Worm (Caenorhabditis elegans): ENCODE data around the gene scl-15.

The scl-15 gene

DNA sequence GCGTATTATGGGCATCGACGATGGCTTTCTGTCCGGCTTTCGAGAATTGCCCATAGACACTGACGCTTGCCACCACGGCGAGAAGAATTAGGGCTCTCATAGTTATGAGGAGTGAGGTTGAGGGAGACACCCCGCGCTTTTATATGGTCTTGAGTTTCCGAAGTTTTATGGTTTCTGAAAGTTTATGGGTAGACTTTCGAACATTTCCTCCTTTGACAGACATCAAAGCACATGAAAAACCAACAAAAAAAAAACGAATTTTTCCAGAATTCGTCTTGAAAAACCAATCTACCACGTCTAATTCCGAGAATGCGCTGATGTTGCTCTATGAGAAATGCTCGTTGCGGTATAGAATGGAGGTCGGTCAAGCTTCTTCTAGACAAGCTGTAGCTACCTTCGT lies at the start of gene scl-15:
Gene scl-15 (minus strand): TSS at position 101 of the 400 bp plus-strand sequence.
- no peak for TF ChIP-seq fkh-4 (tag; optimal IDR thresholded peaks at IDR 0.05; ENCODE audit: borderline replicate concordance)
- no peak for TF ChIP-seq alr-1 (tag; optimal IDR thresholded peaks at IDR 0.05; ENCODE audit: borderline replicate concordance)
- TF ChIP-seq mep-1 (tag; optimal IDR thresholded peaks at IDR 0.05): no peak
- TF ChIP-seq tbx-2 (tag; optimal IDR thresholded peaks at IDR 0.05): no peak
- TF ChIP-seq pqm-1 (tag; optimal IDR thresholded peaks at IDR 0.05): no peak
- no peak for TF ChIP-seq rnt-1 (tag; optimal IDR thresholded peaks at IDR 0.05)
- TF ChIP-seq jun-1 (tag; optimal IDR thresholded peaks at IDR 0.05): no peak
- no peak for TF ChIP-seq unc-98 (GFP tag; IDR thresholded peaks at IDR 0.05)
- TF ChIP-seq lin-15B (tag; optimal IDR thresholded peaks at IDR 0.05): no peak
- TF ChIP-seq ama-1 (optimal IDR thresholded peaks at IDR 0.05): no peak
- no peak for TF ChIP-seq skn-1 (tag; optimal IDR thresholded peaks at IDR 0.05)
- TF ChIP-seq zip-4 (GFP tag; optimal IDR thresholded peaks at IDR 0.05): no peak
- TF ChIP-seq nhr-28 (tag; optimal IDR thresholded peaks at IDR 0.05): no peak
- TF ChIP-seq lir-3 (tag; optimal IDR thresholded peaks at IDR 0.05; ENCODE audit: poor library complexity): no peak
- no peak for TF ChIP-seq egl-13 (tag; optimal IDR thresholded peaks at IDR 0.05)
- no peak for TF ChIP-seq nhr-237 (tag; optimal IDR thresholded peaks at IDR 0.05)

DNA sequence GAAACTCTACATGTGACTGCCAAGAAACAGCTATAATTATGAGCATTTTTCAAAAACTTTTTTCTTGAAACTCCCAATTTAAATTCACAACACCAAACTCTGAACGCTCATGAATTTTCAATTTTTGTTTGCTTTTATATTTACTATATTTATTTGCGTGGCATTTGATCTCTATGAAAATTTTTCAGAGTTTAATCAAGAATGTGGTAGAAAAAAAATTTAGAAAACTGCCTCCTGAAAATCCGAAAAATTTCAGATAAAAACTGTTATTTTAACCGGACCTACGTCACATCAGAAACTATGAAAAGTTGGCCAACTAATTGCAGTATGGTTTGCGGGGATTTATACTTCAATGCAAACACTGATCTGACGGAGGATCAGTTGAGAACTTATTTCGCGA lies 47.6 kb upstream of the scl-15 start, which contains the start of gene irld-27:
Gene irld-27 (plus strand): TSS at position 301 of the 400 bp plus-strand sequence.
- TF ChIP-seq snu-23 (GFP tag; optimal IDR thresholded peaks at IDR 0.05) (no peak), elt-3 (tag; optimal IDR thresholded peaks at IDR 0.05) (no peak), C04F5.9 (tag; optimal IDR thresholded peaks at IDR 0.05) (no peak), skn-1 (tag; optimal IDR thresholded peaks at IDR 0.05) (no peak), nhr-12 (tag; optimal IDR thresholded peaks at IDR 0.05) (no peak), ama-1 (optimal IDR thresholded peaks at IDR 0.05) (no peak), unc-62 (GFP tag; optimal IDR thresholded peaks at IDR 0.05) (no peak), unc-30 (tag; optimal IDR thresholded peaks at IDR 0.05) (no peak), fkh-10 (GFP tag; optimal IDR thresholded peaks at IDR 0.05) (no peak), hlh-4 (tag; optimal IDR thresholded peaks at IDR 0.05) (no peak), egl-13 (tag; optimal IDR thresholded peaks at IDR 0.05) (no peak), lin-13 (GFP tag; optimal IDR thresholded peaks at IDR 0.05) (no peak), mab-9 (GFP tag; IDR thresholded peaks at IDR 0.05) (no peak), sox-4 (tag; optimal IDR thresholded peaks at IDR 0.05) (no peak), jun-1 (tag; optimal IDR thresholded peaks at IDR 0.05) (no peak), F16B12.6 (tag; optimal IDR thresholded peaks at IDR 0.05) (no peak), ces-1 (GFP tag; optimal IDR thresholded peaks at IDR 0.05) (no peak)

DNA sequence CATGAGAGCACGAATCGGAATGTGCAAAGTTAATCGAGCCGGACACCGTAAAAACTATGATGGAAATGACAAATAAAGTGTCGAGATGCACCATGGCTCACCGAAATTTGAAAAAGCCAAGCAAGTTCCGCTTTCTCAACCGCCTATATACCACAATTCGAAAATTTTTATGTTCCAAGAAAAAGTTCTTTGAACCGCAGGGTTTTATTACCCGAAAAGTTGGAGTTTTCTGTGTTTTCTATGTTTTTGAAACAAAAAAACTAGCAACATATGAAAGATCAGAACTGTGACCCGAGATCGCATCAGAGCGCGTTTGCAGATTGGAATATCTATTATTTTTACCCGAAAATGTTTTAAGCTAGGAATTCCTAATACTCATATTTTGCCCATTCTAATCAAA lies 42.6 kb upstream of the scl-15 start, which contains the start of gene Y46D2A.3:
Gene Y46D2A.3 (minus strand): TSS at position 101 of the 400 bp plus-strand sequence.
- TF ChIP-seq nhr-71 (tag; optimal IDR thresholded peaks at IDR 0.05): no peak
- TF ChIP-seq egl-27 (tag; optimal IDR thresholded peaks at IDR 0.05): no peak
- TF ChIP-seq fkh-8 (tag; optimal IDR thresholded peaks at IDR 0.05): no peak
- TF ChIP-seq fkh-4 (tag; optimal IDR thresholded peaks at IDR 0.05; ENCODE audit: borderline replicate concordance): no peak
- no peak for TF ChIP-seq lin-14 (GFP tag; optimal IDR thresholded peaks at IDR 0.05)
- TF ChIP-seq unc-130 (tag; optimal IDR thresholded peaks at IDR 0.05): no peak
- TF ChIP-seq irx-1 (tag; optimal IDR thresholded peaks at IDR 0.05): no peak
- TF ChIP-seq rnt-1 (tag; optimal IDR thresholded peaks at IDR 0.05): no peak
- no peak for TF ChIP-seq nhr-85 (tag)
- no peak for TF ChIP-seq blmp-1 (tag; optimal IDR thresholded peaks at IDR 0.05)
- no peak for TF ChIP-seq lin-35 (GFP tag; optimal IDR thresholded peaks at IDR 0.05)
- TF ChIP-seq lir-3 (tag; optimal IDR thresholded peaks at IDR 0.05; ENCODE audit: poor library complexity): no peak
- TF ChIP-seq ama-1 (optimal IDR thresholded peaks at IDR 0.05): no peak
- no peak for TF ChIP-seq nhr-77 (tag; optimal IDR thresholded peaks at IDR 0.05)
- no peak for TF ChIP-seq dpl-1 (GFP tag; optimal IDR thresholded peaks at IDR 0.05)
- no peak for TF ChIP-seq nhr-12 (tag; optimal IDR thresholded peaks at IDR 0.05)
- no peak for TF ChIP-seq aly-2 (tag; optimal IDR thresholded peaks at IDR 0.05)
